Fruit fly (Drosophila melanogaster) whole organism, embryonic: ENCODE measurements around the gene CG12998.

ENCODE experiments used
- ATbp ChIP-seq: fragments of 200-800 bp; sonication (Bioruptor generic); optimal IDR thresholded peaks from 2 replicates; lab custom pipeline; 2017; ENCODE audit warnings: missing biosample characterization, mild to moderate bottlenecking, missing genetic modification characterization, missing genetic modification reagents
- Ada2b ChIP-seq: fragments of 200-800 bp; sonication (Bioruptor generic); IDR thresholded peaks from 2 replicates; pipeline ENCODE4 v1.3.6; 2022; ENCODE audit warnings: missing biosample characterization, missing genetic modification characterization
- Atf3 ChIP-seq: fragments of 200-800 bp; sonication (Bioruptor generic); optimal IDR thresholded peaks from 3 replicates; lab custom pipeline; 2016; ENCODE audit warnings: missing biosample characterization, missing genetic modification characterization
- CG1024 ChIP-seq: fragments of 200-800 bp; sonication (Bioruptor generic); IDR thresholded peaks from 2 replicates; pipeline ENCODE4 v1.3.6; 2022; ENCODE audit warnings: missing biosample characterization, missing genetic modification characterization
- CG10565 ChIP-seq: fragments of 200-800 bp; sonication (Bioruptor generic); optimal IDR thresholded peaks from 3 replicates; lab custom pipeline; 2016; ENCODE audit warnings: missing biosample characterization, mild to moderate bottlenecking, missing genetic modification characterization
- CG11398 ChIP-seq: fragments of 200-800 bp; sonication (Bioruptor generic); optimal IDR thresholded peaks from 2 replicates; lab custom pipeline; 2016; ENCODE audit warnings: missing biosample characterization, missing genetic modification characterization
- CG11696 ChIP-seq: fragments of 200-800 bp; sonication (Bioruptor generic); IDR thresholded peaks from 2 replicates; pipeline ENCODE4 v1.3.6; 2022; ENCODE audit warnings: missing biosample characterization, missing genetic modification characterization
- CG1602 ChIP-seq: fragments of 200-800 bp; sonication (Bioruptor generic); optimal IDR thresholded peaks from 3 replicates; lab custom pipeline; 2016; ENCODE audit warnings: missing biosample characterization, missing genetic modification characterization
- CG1603 ChIP-seq: fragments of 200-800 bp; sonication (Bioruptor generic); optimal IDR thresholded peaks from 2 replicates; lab custom pipeline; 2019; ENCODE audit warnings: missing biosample characterization, mild to moderate bottlenecking, missing genetic modification characterization, moderate library complexity
- CG16815 ChIP-seq: fragments of 200-800 bp; sonication (Bioruptor generic); optimal IDR thresholded peaks from 3 replicates; lab custom pipeline; 2017; ENCODE audit warnings: missing biosample characterization, mild to moderate bottlenecking, missing genetic modification characterization
- CG18476 ChIP-seq: fragments of 200-800 bp; sonication (Bioruptor generic); optimal IDR thresholded peaks from 2 replicates; lab custom pipeline; 2016; ENCODE audit warnings: missing biosample characterization, mild to moderate bottlenecking, missing genetic modification characterization
- CG2875 ChIP-seq: fragments of 200-800 bp; sonication (Bioruptor generic); optimal IDR thresholded peaks from 2 replicates; lab custom pipeline; 2017; ENCODE audit warnings: missing biosample characterization, mild to moderate bottlenecking, missing genetic modification characterization, missing genetic modification reagents
- CG34422 ChIP-seq: fragments of 200-800 bp; sonication (Bioruptor generic); IDR thresholded peaks from 3 replicates; pipeline ENCODE4 v1.3.6; 2022; ENCODE audit warnings: missing biosample characterization, missing genetic modification characterization
- CG4328 ChIP-seq: fragments of 200-800 bp; sonication (Bioruptor generic); optimal IDR thresholded peaks from 3 replicates; lab custom pipeline; 2017; ENCODE audit warnings: missing biosample characterization, missing genetic modification reagents, missing genetic modification characterization
- CG5245 ChIP-seq: fragments of 200-800 bp; sonication (Bioruptor generic); optimal IDR thresholded peaks from 3 replicates; lab custom pipeline; 2016; ENCODE audit warnings: missing biosample characterization, missing genetic modification characterization
- CG6854 ChIP-seq: fragments of 200-800 bp; sonication (Bioruptor generic); optimal IDR thresholded peaks from 3 replicates; lab custom pipeline; 2017; ENCODE audit warnings: missing biosample characterization, mild to moderate bottlenecking, missing genetic modification characterization
- CG7372 ChIP-seq: fragments of 200-800 bp; sonication (Bioruptor generic); IDR thresholded peaks from 2 replicates; pipeline ENCODE4 v1.3.6; 2022; ENCODE audit warnings: missing biosample characterization, missing genetic modification characterization
- CG7928 ChIP-seq: fragments of 200-800 bp; sonication (Bioruptor generic); optimal IDR thresholded peaks from 2 replicates; lab custom pipeline; 2017; ENCODE audit warnings: missing biosample characterization, mild to moderate bottlenecking, missing genetic modification characterization
- CG9215 ChIP-seq: fragments of 200-800 bp; sonication (Bioruptor generic); IDR thresholded peaks from 2 replicates; pipeline ENCODE4 v1.3.6; 2022; ENCODE audit warnings: missing biosample characterization, missing genetic modification characterization
- Doc2 ChIP-seq: fragments of 200-800 bp; sonication (Bioruptor generic); IDR thresholded peaks from 2 replicates; pipeline ENCODE4 v1.3.6; 2022; ENCODE audit warnings: missing biosample characterization, missing genetic modification characterization
- Ets65A ChIP-seq: fragments of 200-800 bp; sonication (Bioruptor generic); peaks from one replicate; lab custom pipeline; 2016; ENCODE audit warnings: missing biosample characterization, missing genetic modification characterization
- GATAe ChIP-seq: fragments of 200-800 bp; sonication (Bioruptor generic); conservative IDR thresholded peaks from 2 replicates; pipeline ENCODE4 v1.3.6; 2022; ENCODE audit warnings: missing biosample characterization, missing genetic modification characterization
- Lhr ChIP-seq: fragments of 200-800 bp; sonication (Bioruptor generic); optimal IDR thresholded peaks from 3 replicates; lab custom pipeline; 2017; ENCODE audit warnings: mild to moderate bottlenecking, missing biosample characterization, missing genetic modification reagents, missing genetic modification characterization
- MBD-R2 ChIP-seq: fragments of 200-800 bp; sonication (Bioruptor generic); IDR thresholded peaks from 2 replicates; pipeline ENCODE4 v1.3.6; 2022; ENCODE audit warnings: missing biosample characterization, missing genetic modification characterization
- Ravus ChIP-seq: fragments of 200-800 bp; sonication (Bioruptor generic); IDR thresholded peaks from 2 replicates; pipeline ENCODE4 v1.3.6; 2022; ENCODE audit warnings: missing biosample characterization, missing genetic modification characterization
- Scr ChIP-seq: fragments of 200-800 bp; sonication (Bioruptor generic); IDR thresholded peaks from 2 replicates; pipeline ENCODE4 v1.3.6; 2022; ENCODE audit warnings: missing biosample characterization, missing genetic modification characterization; ENCODE audit not compliant: partially characterized antibody
- Sin3A ChIP-seq: fragments of >200 bp; optimal IDR thresholded peaks from 2 replicates; lab custom pipeline; 2018
- Six4 ChIP-seq: fragments of 200-800 bp; sonication (Bioruptor generic); optimal IDR thresholded peaks from 2 replicates; lab custom pipeline; 2016; ENCODE audit warnings: missing biosample characterization, missing genetic modification characterization
- Ssrp ChIP-seq: fragments of 200-800 bp; sonication (Bioruptor generic); optimal IDR thresholded peaks from 2 replicates; lab custom pipeline; 2018; ENCODE audit warnings: missing biosample characterization, mild to moderate bottlenecking, missing genetic modification characterization, moderate library complexity
- Stat92E ChIP-seq, 3 experiments: fragments of >200 bp in 2 of 3; fragments of 200-800 bp in 1 of 3; sonication (Bioruptor generic) in 1 of 3; optimal IDR thresholded peaks; 2 replicates each; lab custom pipeline; 2017 to 2019; ENCODE audit warnings: missing biosample characterization in 3 of 3, missing genetic modification characterization in 3 of 3, mild to moderate bottlenecking in 1 of 3, moderate library complexity in 1 of 3
- Tbp ChIP-seq: fragments of >200 bp; optimal IDR thresholded peaks from 2 replicates; lab custom pipeline; 2018; ENCODE audit warnings: missing biosample characterization, missing genetic modification characterization
- Trl ChIP-seq, 3 experiments: fragments of >200 bp in 2 of 3; fragments of 200-800 bp in 1 of 3; sonication (Bioruptor generic) in 1 of 3; optimal IDR thresholded peaks; 2 replicates in 1 of 3; 3 replicates in 2 of 3; lab custom pipeline; 2016 to 2017; ENCODE audit warnings: missing biosample characterization in 1 of 3, missing genetic modification characterization in 1 of 3
- Usf ChIP-seq: fragments of 200-800 bp; sonication (Bioruptor generic); optimal IDR thresholded peaks from 2 replicates; lab custom pipeline; 2017; ENCODE audit warnings: missing genotype, missing biosample characterization, missing genetic modification characterization
- ase ChIP-seq: fragments of 200-800 bp; sonication (Bioruptor generic); IDR thresholded peaks from 3 replicates; pipeline ENCODE4 v1.3.6; 2022; ENCODE audit warnings: missing biosample characterization, missing genetic modification characterization
- chif ChIP-seq, 2 experiments: fragments of 200-800 bp; sonication (Bioruptor generic); optimal IDR thresholded peaks; 3 replicates each; lab custom pipeline; 2016; ENCODE audit warnings: missing biosample characterization in 2 of 2, missing genetic modification characterization in 2 of 2
- chn ChIP-seq: fragments of 200-800 bp; sonication (Bioruptor generic); optimal IDR thresholded peaks from 2 replicates; lab custom pipeline; 2016; ENCODE audit warnings: missing biosample characterization, missing genetic modification characterization
- crc ChIP-seq: fragments of 200-800 bp; sonication (Bioruptor generic); optimal IDR thresholded peaks from 2 replicates; lab custom pipeline; 2016; ENCODE audit warnings: missing biosample characterization, missing genetic modification characterization
- dysf ChIP-seq: fragments of 200-800 bp; sonication (Bioruptor generic); IDR thresholded peaks from 3 replicates; pipeline ENCODE4 v1.3.6; 2022; ENCODE audit warnings: missing biosample characterization, missing genetic modification characterization
- emc ChIP-seq: fragments of 200-800 bp; sonication (Bioruptor generic); optimal IDR thresholded peaks from 2 replicates; lab custom pipeline; 2016; ENCODE audit warnings: missing biosample characterization, missing genetic modification characterization
- ems ChIP-seq: fragments of 200-800 bp; sonication (Bioruptor generic); optimal IDR thresholded peaks from 3 replicates; lab custom pipeline; 2016; ENCODE audit warnings: missing biosample characterization, missing genetic modification characterization
- exex ChIP-seq: fragments of 200-800 bp; sonication (Bioruptor generic); optimal IDR thresholded peaks from 4 replicates; lab custom pipeline; 2018; ENCODE audit warnings: missing biosample characterization, mild to moderate bottlenecking, missing genetic modification characterization, moderate library complexity
- hb ChIP-seq: fragments of 200-800 bp; sonication (Bioruptor generic); IDR thresholded peaks from 3 replicates; pipeline ENCODE4 v1.3.6; 2022; ENCODE audit warnings: missing biosample characterization, missing genetic modification characterization; ENCODE audit not compliant: partially characterized antibody
- maf-S ChIP-seq: fragments of 200-800 bp; sonication (Bioruptor generic); optimal IDR thresholded peaks from 2 replicates; lab custom pipeline; 2016; ENCODE audit warnings: missing biosample characterization, missing genetic modification characterization
- pfk ChIP-seq: fragments of 200-800 bp; sonication (Bioruptor generic); optimal IDR thresholded peaks from 2 replicates; lab custom pipeline; 2018; ENCODE audit warnings: missing biosample characterization, mild to moderate bottlenecking, missing genetic modification characterization, moderate library complexity
- phol ChIP-seq: fragments of 200-800 bp; sonication (Bioruptor generic); optimal IDR thresholded peaks from 3 replicates; lab custom pipeline; 2018; ENCODE audit warnings: missing biosample characterization, mild to moderate bottlenecking, missing genetic modification characterization, moderate library complexity
- prd ChIP-seq, 3 experiments: fragments of >200 bp in 2 of 3; fragments of 200-800 bp in 1 of 3; sonication (Bioruptor generic) in 1 of 3; optimal IDR thresholded peaks in 2 of 3; IDR thresholded peaks in 1 of 3; 2 replicates in 2 of 3; 3 replicates in 1 of 3; pipeline versions ENCODE4 v1.3.6 to Lab custom; 2017 to 2022; ENCODE audit warnings: missing biosample characterization in 1 of 3, missing genetic modification characterization in 1 of 3
- psq ChIP-seq: fragments of 200-800 bp; sonication (Bioruptor generic); optimal IDR thresholded peaks from 2 replicates; lab custom pipeline; 2017; ENCODE audit warnings: missing biosample characterization, missing genetic modification characterization
- sug ChIP-seq: fragments of 200-800 bp; optimal IDR thresholded peaks from 2 replicates; lab custom pipeline; 2019; ENCODE audit warnings: missing biosample characterization, mild to moderate bottlenecking, missing genetic modification characterization, moderate library complexity
- tll ChIP-seq, 2 experiments: fragments of 200-800 bp in 1 of 2; fragments of >200 bp in 1 of 2; sonication (Bioruptor generic) in 1 of 2; optimal IDR thresholded peaks; 2 replicates each; lab custom pipeline; 2017 to 2019; ENCODE audit warnings: missing biosample characterization in 2 of 2, missing genetic modification characterization in 2 of 2, mild to moderate bottlenecking in 1 of 2, moderate library complexity in 1 of 2
- wek ChIP-seq: fragments of 200-800 bp; sonication (Bioruptor generic); optimal IDR thresholded peaks from 3 replicates; lab custom pipeline; 2018; ENCODE audit warnings: missing biosample characterization, mild to moderate bottlenecking, missing genetic modification characterization, moderate library complexity

The CG12998 gene

DNA sequence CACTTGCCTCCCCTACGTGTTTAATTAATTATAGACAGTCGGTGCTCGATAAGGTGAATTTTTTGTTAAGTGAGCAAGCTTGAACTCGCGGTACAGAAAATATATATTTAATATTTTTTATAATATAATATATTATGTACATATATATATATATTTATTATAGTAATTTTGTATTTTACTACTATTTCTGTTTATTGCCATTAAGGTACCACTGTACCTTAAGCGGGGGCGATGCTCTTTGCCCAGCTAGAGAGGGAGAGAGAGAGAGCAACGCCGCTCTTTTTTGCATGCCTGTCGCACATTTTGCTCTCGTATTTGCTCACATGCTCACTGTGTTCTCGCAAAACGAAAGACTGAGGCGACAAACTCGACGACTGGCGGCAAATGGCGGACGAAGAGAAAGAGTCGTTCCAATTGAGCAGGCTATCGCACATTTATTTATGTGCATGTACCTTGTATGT, 48.0 kb upstream of the CG12998 start (continued):
- TF ChIP-seq Ets65A (GFP tag; lab: Kevin White, UChicago): no peak
- no peak for TF ChIP-seq emc (GFP tag; lab: Kevin White, UChicago)
- no peak for TF ChIP-seq prd (optimal IDR thresholded peaks at IDR 0.05; lab: Kevin White, UChicago)
- TF ChIP-seq prd (GFP tag; IDR thresholded peaks at IDR 0.05; lab: Robert Waterston, UW): peak; percentile 74
- no peak for TF ChIP-seq Atf3
- TF ChIP-seq crc: no peak
- TF ChIP-seq dysf: peak; percentile 68; the same call in 2 of the 3 replicates
- peak in 1 of 2 experiments; percentile 12 for TF ChIP-seq tll (GFP tag; optimal IDR thresholded peaks at IDR 0.05; lab: Kevin White, UChicago)
- no peak; the same call in 1 of the 2 replicates for TF ChIP-seq Ravus (GFP tag; lab: Robert Waterston, UW)
- no peak for TF ChIP-seq Usf (GFP tag; lab: Kevin White, UChicago)
- no peak for TF ChIP-seq ems (GFP tag; lab: Kevin White, UChicago)
- TF ChIP-seq chn (GFP tag; lab: Kevin White, UChicago): no peak
- TF ChIP-seq CG16815 (GFP tag; lab: Kevin White, UChicago): no peak
- TF ChIP-seq chif (GFP tag; optimal IDR thresholded peaks at IDR 0.05; lab: Kevin White, UChicago): no peak
- no peak for TF ChIP-seq exex (tag; lab: Kevin White, UChicago)
- peak; percentile 61 for TF ChIP-seq Ada2b (GFP tag; lab: Robert Waterston, UW)
- TF ChIP-seq Sin3A (lab: Kevin White, UChicago): no peak
- no peak for TF ChIP-seq CG2875
- no peak for TF ChIP-seq CG10565 (GFP tag; lab: Kevin White, UChicago)
- TF ChIP-seq CG18476 (GFP tag; lab: Kevin White, UChicago): no peak
- TF ChIP-seq psq: no peak
- TF ChIP-seq CG11696 (GFP tag; lab: Robert Waterston, UW): no peak
- TF ChIP-seq hb: no peak
- peak; percentile 57 for TF ChIP-seq CG6854 (GFP tag; lab: Kevin White, UChicago)
- TF ChIP-seq Ssrp (tag; lab: Kevin White, UChicago): no peak
- no peak for TF ChIP-seq Stat92E (GFP tag; optimal IDR thresholded peaks at IDR 0.05; lab: Kevin White, UChicago)
- TF ChIP-seq CG11398 (GFP tag; lab: Kevin White, UChicago): no peak
- TF ChIP-seq sug (tag; lab: Kevin White, UChicago): peak; percentile 20
- TF ChIP-seq ase: no peak
- TF ChIP-seq Six4 (GFP tag; lab: Kevin White, UChicago): no peak
- TF ChIP-seq Lhr (GFP tag; lab: Kevin White, UChicago): no peak
- no peak for TF ChIP-seq CG9215 (GFP tag; lab: Robert Waterston, UW)
- TF ChIP-seq CG34422: 0 out of 3 replicates have a peak, but pooled peaks have one; percentile 29
- TF ChIP-seq phol (tag; lab: Kevin White, UChicago): peak; percentile 7
- TF ChIP-seq CG4328: no peak
- no peak for TF ChIP-seq Doc2 (GFP tag; lab: Robert Waterston, UW)
- no peak for TF ChIP-seq CG1602 (GFP tag; lab: Kevin White, UChicago)
- no peak for TF ChIP-seq CG1024 (GFP tag; lab: Robert Waterston, UW)
- no peak for TF ChIP-seq CG1603 (tag; lab: Kevin White, UChicago)
- no peak for TF ChIP-seq ATbp (GFP tag; lab: Kevin White, UChicago)
- no peak for TF ChIP-seq pfk (GFP tag; lab: Kevin White, UChicago)
- TF ChIP-seq MBD-R2 (GFP tag; lab: Robert Waterston, UW): peak; percentile 24; the same call in 1 of the 2 replicates
- TF ChIP-seq maf-S: no peak
- no peak for TF ChIP-seq CG7928 (GFP tag; lab: Kevin White, UChicago)
- TF ChIP-seq Tbp (GFP tag; lab: Kevin White, UChicago): no peak
- TF ChIP-seq Scr (GFP tag; lab: Robert Waterston, UW): no peak
- no peak for TF ChIP-seq CG5245
- TF ChIP-seq GATAe (GFP tag; lab: Robert Waterston, UW): no peak
- TF ChIP-seq wek (GFP tag; lab: Kevin White, UChicago): no peak
- peak; percentile 45 to 47 for TF ChIP-seq Trl (optimal IDR thresholded peaks at IDR 0.05; lab: Kevin White, UChicago)
- no peak for TF ChIP-seq Trl (GFP tag; optimal IDR thresholded peaks at IDR 0.05; lab: Kevin White, UChicago)
- peak; percentile 69 for TF ChIP-seq CG7372 (GFP tag; lab: Robert Waterston, UW)
